Worm (Caenorhabditis elegans): ENCODE data around the gene F43E2.11.

DNA sequence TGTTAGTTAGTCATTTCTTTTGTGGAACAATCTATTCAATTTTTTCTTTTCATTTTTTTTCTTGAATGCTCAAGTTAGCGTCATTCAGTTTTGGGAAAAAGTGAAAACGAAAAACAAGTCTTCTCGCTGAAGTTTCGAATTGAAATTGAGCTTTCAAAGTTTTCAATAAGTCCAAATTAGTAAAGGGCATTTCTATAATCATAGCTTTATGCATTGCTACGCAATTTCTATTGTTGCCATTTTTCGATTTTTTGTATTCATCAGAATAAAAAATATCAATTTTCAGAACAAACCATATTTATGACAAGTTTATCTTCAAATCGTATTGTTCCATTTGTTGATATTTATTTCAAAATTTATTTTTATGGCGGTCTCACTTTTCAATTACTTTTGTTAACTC, 38.1 kb upstream of the F43E2.11 start, which contains the start of gene srd-55:
- TF ChIP-seq athp-1 (tag; optimal IDR thresholded peaks at IDR 0.05): no peak
- TF ChIP-seq madf-8 (GFP tag; conservative IDR thresholded peaks at IDR 0.05): no peak
- no peak for TF ChIP-seq lin-35 (GFP tag; optimal IDR thresholded peaks at IDR 0.05)
- TF ChIP-seq snpc-4 (GFP tag; optimal IDR thresholded peaks at IDR 0.05): no peak
- TF ChIP-seq snpc-4 (tag; optimal IDR thresholded peaks at IDR 0.05): no peak
- no peak for TF ChIP-seq ceh-40 (GFP tag; IDR thresholded peaks at IDR 0.05)
- no peak for TF ChIP-seq dpl-1 (GFP tag; optimal IDR thresholded peaks at IDR 0.05)
- TF ChIP-seq F55B11.4 (tag; optimal IDR thresholded peaks at IDR 0.05; ENCODE audit: borderline replicate concordance, insufficient read depth): no peak
- no peak for TF ChIP-seq die-1 (tag; optimal IDR thresholded peaks at IDR 0.05)
- TF ChIP-seq attf-3 (GFP tag; conservative IDR thresholded peaks at IDR 0.05): no peak
- no peak for TF ChIP-seq ztf-22 (GFP tag; optimal IDR thresholded peaks at IDR 0.05)
- no peak for TF ChIP-seq hmg-20 (GFP tag; IDR thresholded peaks at IDR 0.05)

Data from whole organism, young adult.